2 fruit fly cellular contexts compared by ENCODE assay signal in genomic region chr2L:19155937-19156736, dm6.
TF ChIP-seq lines count a peak whose summit lies in the region.

No protein-coding gene starts in this region.

TF ChIP-seq in whole organism, embryonic, 481 proteins besides CTCF, POLR2A, EP300 and RAD21 (continued from another document):
- TF ChIP-seq zen (tag; optimal IDR thresholded peaks at IDR 0.05; lab: Kevin White, UChicago), result peak; percentile 28
TF ChIP-seq in whole organism, embryonic: peak in this region for 17.

TF ChIP-seq in whole organism, prepupa, 60 proteins besides CTCF, POLR2A, EP300 and RAD21 (continued from another document):
- TF ChIP-seq Hr4 (GFP tag; optimal IDR thresholded peaks at IDR 0.05; lab: Kevin White, UChicago) (peak; percentile 6), dsx (GFP tag; optimal IDR thresholded peaks at IDR 0.05; lab: Kevin White, UChicago; ENCODE audit: poor library complexity, severe bottlenecking) (peak; percentile 89), Gug (GFP tag; IDR thresholded peaks at IDR 0.05; lab: Robert Waterston, UW) (peak; percentile 33; the same call in 1 of the 2 replicates), spab (GFP tag; optimal IDR thresholded peaks at IDR 0.05; lab: Kevin White, UChicago) (peak; percentile 89), fd59A (GFP tag; optimal IDR thresholded peaks at IDR 0.05; lab: Kevin White, UChicago) (peak; percentile 67), Eip75B (GFP tag; optimal IDR thresholded peaks at IDR 0.05; lab: Kevin White, UChicago) (peak; percentile 1), CG31627 (GFP tag; optimal IDR thresholded peaks at IDR 0.05; lab: Kevin White, UChicago) (no peak), CG7368 (GFP tag; optimal IDR thresholded peaks at IDR 0.05; lab: Kevin White, UChicago) (peak; percentile 31), CG3032 (tag; optimal IDR thresholded peaks at IDR 0.05; lab: Kevin White, UChicago) (peak; percentile 70), CG6276 (GFP tag; optimal IDR thresholded peaks at IDR 0.05; lab: Kevin White, UChicago) (peak; percentile 62), Hr39 (GFP tag; optimal IDR thresholded peaks at IDR 0.05; lab: Kevin White, UChicago) (no peak), CG11902 (GFP tag; optimal IDR thresholded peaks at IDR 0.05; lab: Kevin White, UChicago) (peak; percentile 12), topi (GFP tag; optimal IDR thresholded peaks at IDR 0.05; lab: Kevin White, UChicago) (peak; percentile 44), Eip78C (GFP tag; lab: Kevin White, UChicago) (peak; percentile 90), CG6792 (GFP tag; optimal IDR thresholded peaks at IDR 0.05; lab: Kevin White, UChicago) (peak; percentile 11), svp (GFP tag; lab: Kevin White, UChicago) (peak; percentile 89), CG8119 (GFP tag; IDR thresholded peaks at IDR 0.05; lab: Robert Waterston, UW) (0 out of 3 replicates have a peak, but pooled peaks have one; percentile 45), Ets21C (GFP tag; optimal IDR thresholded peaks at IDR 0.05; lab: Kevin White, UChicago) (no peak), CG10631 (GFP tag; optimal IDR thresholded peaks at IDR 0.05; lab: Kevin White, UChicago) (peak; percentile 49), achi (GFP tag; optimal IDR thresholded peaks at IDR 0.05; lab: Kevin White, UChicago) (no peak), CG3919 (GFP tag; optimal IDR thresholded peaks at IDR 0.05; lab: Kevin White, UChicago) (peak; percentile 45), eg (GFP tag; IDR thresholded peaks at IDR 0.05; lab: Robert Waterston, UW) (peak; percentile 70), CG6808 (GFP tag; optimal IDR thresholded peaks at IDR 0.05; lab: Kevin White, UChicago) (peak; percentile 96), ss (GFP tag; optimal IDR thresholded peaks at IDR 0.05; lab: Kevin White, UChicago) (peak; percentile 100), salr (GFP tag; optimal IDR thresholded peaks at IDR 0.05; lab: Kevin White, UChicago) (peak; percentile 50 to 70)
